Fruit fly (Drosophila melanogaster): ENCODE measurements around the gene CG4619.

The CG4619 gene

dm6 chr2L:9918020-9918959 is 20.4 kb upstream of the CG4619 start, which contains the start of the genes CG5885 and CG4598:
TSS of gene CG5885 (minus strand) at chr2L:9918330.
TSS of gene CG4598 (plus strand) at chr2L:9918618.
- TF ChIP-seq OdsH (GFP tag; optimal IDR thresholded peaks at IDR 0.05) (peak; percentile 75), dl (GFP tag; optimal IDR thresholded peaks at IDR 0.05; ENCODE audit: insufficient read depth in 1 of 2, partially characterized antibody in 2 of 2) (peak in 1 of 2 experiments; percentile 5), psq (GFP tag; optimal IDR thresholded peaks at IDR 0.05) (peak; percentile 61), usp (GFP tag; optimal IDR thresholded peaks at IDR 0.05) (no peak), Hr78 (GFP tag; optimal IDR thresholded peaks at IDR 0.05) (no peak), GATAd (GFP tag; optimal IDR thresholded peaks at IDR 0.05) (no peak), tai (GFP tag; optimal IDR thresholded peaks at IDR 0.05) (no peak), sv (GFP tag; optimal IDR thresholded peaks at IDR 0.05) (peak; percentile 47), HLH106 (tag; optimal IDR thresholded peaks at IDR 0.05) (peak; percentile 68), sage (GFP tag; optimal IDR thresholded peaks at IDR 0.05) (peak; percentile 56), fru (GFP tag; optimal IDR thresholded peaks at IDR 0.05) (peak; percentile 79), foxo (GFP tag; optimal IDR thresholded peaks at IDR 0.05) (peak in 1 of 2 experiments; percentile 83), CG32264 (GFP tag; optimal IDR thresholded peaks at IDR 0.05) (no peak), dmrt93B (GFP tag; optimal IDR thresholded peaks at IDR 0.05) (peak; percentile 19), h (GFP tag; optimal IDR thresholded peaks at IDR 0.05) (peak; percentile 70), Myc (optimal IDR thresholded peaks at IDR 0.05) (no peak), Hnf4 (GFP tag; optimal IDR thresholded peaks at IDR 0.05) (peak; percentile 86), Hr83 (GFP tag; optimal IDR thresholded peaks at IDR 0.05; ENCODE audit: poor library complexity, severe bottlenecking) (peak; percentile 56), Rel (GFP tag; optimal IDR thresholded peaks at IDR 0.05) (no peak), Rel (tag; optimal IDR thresholded peaks at IDR 0.05) (no peak), jim (GFP tag; optimal IDR thresholded peaks at IDR 0.05) (no peak), woc (GFP tag; optimal IDR thresholded peaks at IDR 0.05) (peak; percentile 36), Jra (GFP tag; optimal IDR thresholded peaks at IDR 0.05) (peak; percentile 70), Sp1 (GFP tag; optimal IDR thresholded peaks at IDR 0.05) (peak; percentile 68), brk (GFP tag; optimal IDR thresholded peaks at IDR 0.05) (no peak), Abd-B (GFP tag; optimal IDR thresholded peaks at IDR 0.05) (no peak), Dif (GFP tag; optimal IDR thresholded peaks at IDR 0.05; ENCODE audit: partially characterized antibody) (peak; percentile 45), Mio (GFP tag; optimal IDR thresholded peaks at IDR 0.05) (no peak), ey (GFP tag; optimal IDR thresholded peaks at IDR 0.05) (peak; percentile 57), N (GFP tag; optimal IDR thresholded peaks at IDR 0.05) (no peak), Dfd (GFP tag; optimal IDR thresholded peaks at IDR 0.05) (no peak), pan (optimal IDR thresholded peaks at IDR 0.05) (no peak), br (GFP tag; optimal IDR thresholded peaks at IDR 0.05) (peak; percentile 55), rgr (GFP tag; optimal IDR thresholded peaks at IDR 0.05) (peak; percentile 61), CrebA (GFP tag; optimal IDR thresholded peaks at IDR 0.05; ENCODE audit: borderline replicate concordance) (peak; percentile 97), dsf (GFP tag; optimal IDR thresholded peaks at IDR 0.05; ENCODE audit: borderline replicate concordance) (peak; percentile 28), CG9705 (GFP tag; optimal IDR thresholded peaks at IDR 0.05) (peak; percentile 31), Vsx2 (GFP tag; optimal IDR thresholded peaks at IDR 0.05; ENCODE audit: partially characterized antibody) (no peak), lola (GFP tag; optimal IDR thresholded peaks at IDR 0.05) (no peak)

DNA sequence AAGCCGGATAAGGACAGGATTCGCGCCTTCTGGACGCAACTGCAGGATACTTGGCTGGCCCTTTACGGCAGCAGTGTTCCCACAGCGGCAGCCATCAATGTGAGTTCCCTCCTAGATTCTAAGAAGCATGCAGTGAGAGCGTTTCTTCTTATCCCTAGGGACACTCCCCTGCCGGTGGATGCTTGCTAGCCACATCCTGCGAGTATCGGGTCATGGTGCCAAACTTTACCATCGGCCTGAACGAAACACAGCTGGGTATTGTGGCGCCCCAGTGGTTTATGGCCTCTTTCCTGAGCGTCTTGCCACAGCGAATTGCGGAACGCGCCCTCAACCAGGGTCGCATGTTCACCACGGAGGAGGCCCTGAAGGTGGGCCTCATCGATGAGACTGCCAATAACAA is 19.4 kb upstream of the CG4619 start:
- TF ChIP-seq Sp1 (GFP tag; optimal IDR thresholded peaks at IDR 0.05) = no peak
- TF ChIP-seq Jra (GFP tag; optimal IDR thresholded peaks at IDR 0.05) = no peak
- TF ChIP-seq tai (GFP tag; optimal IDR thresholded peaks at IDR 0.05) = no peak
- TF ChIP-seq woc (GFP tag; optimal IDR thresholded peaks at IDR 0.05) = no peak
- TF ChIP-seq Vsx2 (GFP tag; optimal IDR thresholded peaks at IDR 0.05; ENCODE audit: partially characterized antibody) = no peak
- no peak for TF ChIP-seq jim (GFP tag; optimal IDR thresholded peaks at IDR 0.05)
- TF ChIP-seq HLH106 (tag; optimal IDR thresholded peaks at IDR 0.05) = no peak
- no peak for TF ChIP-seq Abd-B (GFP tag; optimal IDR thresholded peaks at IDR 0.05)
- TF ChIP-seq foxo (GFP tag; optimal IDR thresholded peaks at IDR 0.05) = no peak
- TF ChIP-seq Hnf4 (GFP tag; optimal IDR thresholded peaks at IDR 0.05) = no peak
- no peak for TF ChIP-seq sv (GFP tag; optimal IDR thresholded peaks at IDR 0.05)
- no peak for TF ChIP-seq rgr (GFP tag; optimal IDR thresholded peaks at IDR 0.05)
- TF ChIP-seq Hr83 (GFP tag; optimal IDR thresholded peaks at IDR 0.05; ENCODE audit: poor library complexity, severe bottlenecking) = no peak
- TF ChIP-seq br (GFP tag; optimal IDR thresholded peaks at IDR 0.05) = no peak
- TF ChIP-seq CG32264 (GFP tag; optimal IDR thresholded peaks at IDR 0.05) = no peak
- TF ChIP-seq usp (GFP tag; optimal IDR thresholded peaks at IDR 0.05) = no peak
- no peak for TF ChIP-seq sage (GFP tag; optimal IDR thresholded peaks at IDR 0.05)
- no peak for TF ChIP-seq OdsH (GFP tag; optimal IDR thresholded peaks at IDR 0.05)

All from whole organism, wandering third instar larva.